Worm (Caenorhabditis elegans) whole organism, L4/young adult: ENCODE data around the gene ZC395.5.
A peak's percentile ranks its signal among the peaks of the same experiment; 100 is the strongest.

Source experiments
- W03F9.2 ChIP-seq: fragments of 150-350 bp; optimal IDR thresholded peaks from 2 replicates; lab custom pipeline; 2014; ENCODE audit warnings: missing biosample characterization, missing genetic modification characterization
- dao-5 ChIP-seq: sonication (generic microtip); optimal IDR thresholded peaks from 2 replicates; lab custom pipeline; 2016; ENCODE audit warnings: missing genotype, missing genetic modification characterization, moderate library complexity, missing compliant biosample characterization
- him-1 ChIP-seq: sonication (generic microtip); optimal IDR thresholded peaks from 2 replicates; lab custom pipeline; 2016; ENCODE audit warnings: missing genotype, missing genetic modification reagents, missing genetic modification characterization, missing compliant biosample characterization

ZC395.5 gene

ce11 chrIII:5244539-5244938 is 23.1 kb upstream of the ZC395.5 start, which contains the start of gene cnd-1:
cnd-1 (minus strand) TSS chrIII:5244639.
- TF ChIP-seq dao-5 (tag; lab: Kevin White, UChicago) (no peak), him-1 (tag; lab: Kevin White, UChicago) (no peak), W03F9.2 (tag; lab: Kevin White, UChicago) (no peak)

- TF ChIP-seq W03F9.2 (tag; lab: Kevin White, UChicago), result no peak
- no peak for TF ChIP-seq him-1 (tag; lab: Kevin White, UChicago)
Observed at ce11 chrIII:5245067-5245466, 22.6 kb upstream of the ZC395.5 start.

ce11 chrIII:5248706-5249105 is 18.9 kb upstream of the ZC395.5 start:
- no peak for TF ChIP-seq dao-5 (tag; lab: Kevin White, UChicago)
- TF ChIP-seq him-1 (tag; lab: Kevin White, UChicago), result no peak
- no peak for TF ChIP-seq W03F9.2 (tag; lab: Kevin White, UChicago)

- TF ChIP-seq W03F9.2 (tag; lab: Kevin White, UChicago) (no peak), dao-5 (tag; lab: Kevin White, UChicago) (no peak), him-1 (tag; lab: Kevin White, UChicago) (no peak)
Observed at ce11 chrIII:5254108-5254507, 13.5 kb upstream of the ZC395.5 start, which contains the start of the genes sumv-1 and gop-1. sumv-1 (minus strand) TSS chrIII:5254187. gop-1 (plus strand) TSS chrIII:5254438.

ce11 chrIII:5258918-5259317 is 8.7 kb upstream of the ZC395.5 start, which contains the start of gene gop-2:
gop-2 (plus strand) TSS chrIII:5259023.
- TF ChIP-seq dao-5 (tag; lab: Kevin White, UChicago) (no peak), W03F9.2 (tag; lab: Kevin White, UChicago) (no peak), him-1 (tag; lab: Kevin White, UChicago) (no peak)

- no peak for TF ChIP-seq dao-5 (tag; lab: Kevin White, UChicago)
- TF ChIP-seq W03F9.2 (tag; lab: Kevin White, UChicago), result no peak
Observed at ce11 chrIII:5260394-5260793, 7.3 kb upstream of the ZC395.5 start, which contains the start of gene gop-3. gop-3 (plus strand) TSS chrIII:5260694.

ce11 chrIII:5263299-5263993 is 4.2 kb upstream of the ZC395.5 start, which contains the start of the genes C34E10.9 and hap-1:
C34E10.9 (minus strand) TSS chrIII:5263399.
hap-1 (plus strand) TSS chrIII:5263943.
- no peak for TF ChIP-seq dao-5 (tag; lab: Kevin White, UChicago)

ce11 chrIII:5264813-5265212 is 2.8 kb upstream of the ZC395.5 start, which contains the start of gene gro-1:
gro-1 (plus strand) TSS chrIII:5265113.
- TF ChIP-seq W03F9.2 (tag; lab: Kevin White, UChicago), result no peak
- TF ChIP-seq dao-5 (tag; lab: Kevin White, UChicago), result no peak
- TF ChIP-seq him-1 (tag; lab: Kevin White, UChicago), result no peak

ce11 chrIII:5268486-5268885 is 838 bp downstream of the ZC395.5 start:
- TF ChIP-seq W03F9.2 (tag; lab: Kevin White, UChicago) (no peak), dao-5 (tag; lab: Kevin White, UChicago) (no peak), him-1 (tag; lab: Kevin White, UChicago) (no peak)

ce11 chrIII:5269814-5270213 is 2.2 kb downstream of the ZC395.5 start, which contains the start of gene ZC395.4:
ZC395.4 (plus strand) TSS chrIII:5270114.
- TF ChIP-seq W03F9.2 (tag; lab: Kevin White, UChicago), result no peak
- no peak for TF ChIP-seq him-1 (tag; lab: Kevin White, UChicago)
- TF ChIP-seq dao-5 (tag; lab: Kevin White, UChicago), result no peak

ce11 chrIII:5273396-5273857 is 5.8 kb downstream of the ZC395.5 start, which contains the start of gene ztf-8:
ztf-8 (minus strand) TSS chrIII:5273471.
- TF ChIP-seq him-1 (tag; lab: Kevin White, UChicago), result no peak
- no peak for TF ChIP-seq W03F9.2 (tag; lab: Kevin White, UChicago)
- no peak for TF ChIP-seq dao-5 (tag; lab: Kevin White, UChicago)

- TF ChIP-seq him-1 (tag; lab: Kevin White, UChicago) (no peak), W03F9.2 (tag; lab: Kevin White, UChicago) (no peak), dao-5 (tag; lab: Kevin White, UChicago) (no peak)
Observed at ce11 chrIII:5274250-5274649, 6.6 kb downstream of the ZC395.5 start.

ce11 chrIII:5274715-5275355 is 7.2 kb downstream of the ZC395.5 start, which contains the start of the genes daf-41 and toc-1:
daf-41 (minus strand) TSS chrIII:5274765.
toc-1 (plus strand) TSS chrIII:5275251.
- TF ChIP-seq W03F9.2 (tag; lab: Kevin White, UChicago), result peak; percentile 75
- TF ChIP-seq him-1 (tag; lab: Kevin White, UChicago), result no peak
- TF ChIP-seq dao-5 (tag; lab: Kevin White, UChicago), result no peak
